Fruit fly (Drosophila melanogaster): ENCODE results near the gene CG42367.

Gene CG42367

dm6 chr2L:9930280-9930679 is at the start of gene CG42367:
TSS of gene CG42367 (plus strand) at chr2L:9930580.
- TF ChIP-seq Rel (GFP tag; optimal IDR thresholded peaks at IDR 0.05) (no peak), Rel (tag; optimal IDR thresholded peaks at IDR 0.05) (no peak), dmrt93B (GFP tag; optimal IDR thresholded peaks at IDR 0.05) (no peak), foxo (GFP tag; optimal IDR thresholded peaks at IDR 0.05) (no peak), Dif (GFP tag; optimal IDR thresholded peaks at IDR 0.05; ENCODE audit: partially characterized antibody) (no peak), GATAd (GFP tag; optimal IDR thresholded peaks at IDR 0.05) (no peak), Jra (GFP tag; optimal IDR thresholded peaks at IDR 0.05) (no peak), sv (GFP tag; optimal IDR thresholded peaks at IDR 0.05) (no peak), CG32264 (GFP tag; optimal IDR thresholded peaks at IDR 0.05) (no peak), brk (GFP tag; optimal IDR thresholded peaks at IDR 0.05) (no peak), Dfd (GFP tag; optimal IDR thresholded peaks at IDR 0.05) (no peak), pan (optimal IDR thresholded peaks at IDR 0.05) (no peak), CrebA (GFP tag; optimal IDR thresholded peaks at IDR 0.05; ENCODE audit: borderline replicate concordance) (no peak), h (GFP tag; optimal IDR thresholded peaks at IDR 0.05) (no peak), Hr83 (GFP tag; optimal IDR thresholded peaks at IDR 0.05; ENCODE audit: poor library complexity, severe bottlenecking) (no peak), Sp1 (GFP tag; optimal IDR thresholded peaks at IDR 0.05) (no peak), dsf (GFP tag; optimal IDR thresholded peaks at IDR 0.05; ENCODE audit: borderline replicate concordance) (no peak), tai (GFP tag; optimal IDR thresholded peaks at IDR 0.05) (no peak), ey (GFP tag; optimal IDR thresholded peaks at IDR 0.05) (no peak)

- no peak for TF ChIP-seq jim (GFP tag; optimal IDR thresholded peaks at IDR 0.05)
- TF ChIP-seq sv (GFP tag; optimal IDR thresholded peaks at IDR 0.05): no peak
- TF ChIP-seq Hr83 (GFP tag; optimal IDR thresholded peaks at IDR 0.05; ENCODE audit: poor library complexity, severe bottlenecking): no peak
- TF ChIP-seq Hnf4 (GFP tag; optimal IDR thresholded peaks at IDR 0.05): no peak
- TF ChIP-seq woc (GFP tag; optimal IDR thresholded peaks at IDR 0.05): no peak
- TF ChIP-seq Abd-B (GFP tag; optimal IDR thresholded peaks at IDR 0.05): no peak
- TF ChIP-seq ey (GFP tag; optimal IDR thresholded peaks at IDR 0.05): no peak
- TF ChIP-seq dmrt93B (GFP tag; optimal IDR thresholded peaks at IDR 0.05): no peak
- no peak for TF ChIP-seq Myc (optimal IDR thresholded peaks at IDR 0.05)
- TF ChIP-seq CG32264 (GFP tag; optimal IDR thresholded peaks at IDR 0.05): no peak
- TF ChIP-seq CrebA (GFP tag; optimal IDR thresholded peaks at IDR 0.05; ENCODE audit: borderline replicate concordance): no peak
- no peak for TF ChIP-seq rgr (GFP tag; optimal IDR thresholded peaks at IDR 0.05)
- TF ChIP-seq foxo (GFP tag; optimal IDR thresholded peaks at IDR 0.05): no peak
Observed at dm6 chr2L:9882393-9882971, 47.9 kb upstream of the CG42367 start.

- TF ChIP-seq Mio (GFP tag; optimal IDR thresholded peaks at IDR 0.05): no peak
- TF ChIP-seq br (GFP tag; optimal IDR thresholded peaks at IDR 0.05): no peak
- TF ChIP-seq sage (GFP tag; optimal IDR thresholded peaks at IDR 0.05): no peak
- TF ChIP-seq lola (GFP tag; optimal IDR thresholded peaks at IDR 0.05): no peak
- TF ChIP-seq dmrt93B (GFP tag; optimal IDR thresholded peaks at IDR 0.05): no peak
- TF ChIP-seq dsf (GFP tag; optimal IDR thresholded peaks at IDR 0.05; ENCODE audit: borderline replicate concordance): no peak
- TF ChIP-seq foxo (GFP tag; optimal IDR thresholded peaks at IDR 0.05): no peak
- no peak for TF ChIP-seq GATAd (GFP tag; optimal IDR thresholded peaks at IDR 0.05)
Observed at dm6 chr2L:9886086-9886485, 44.3 kb upstream of the CG42367 start, which contains the start of gene nAChRalpha6. TSS of gene nAChRalpha6 (minus strand) at chr2L:9886250.

dm6 chr2L:9887856-9888269 is 42.5 kb upstream of the CG42367 start, which contains the start of gene Fkbp59:
TSS of gene Fkbp59 (plus strand) at chr2L:9888005.
- TF ChIP-seq Myc (optimal IDR thresholded peaks at IDR 0.05) (peak; percentile 83), jim (GFP tag; optimal IDR thresholded peaks at IDR 0.05) (no peak), lola (GFP tag; optimal IDR thresholded peaks at IDR 0.05) (no peak), Vsx2 (GFP tag; optimal IDR thresholded peaks at IDR 0.05; ENCODE audit: partially characterized antibody) (peak; percentile 99), usp (GFP tag; optimal IDR thresholded peaks at IDR 0.05) (no peak), dmrt93B (GFP tag; optimal IDR thresholded peaks at IDR 0.05) (no peak)

- TF ChIP-seq rgr (GFP tag; optimal IDR thresholded peaks at IDR 0.05) (peak; percentile 33), Hr78 (GFP tag; optimal IDR thresholded peaks at IDR 0.05) (no peak), Sp1 (GFP tag; optimal IDR thresholded peaks at IDR 0.05) (no peak), CG32264 (GFP tag; optimal IDR thresholded peaks at IDR 0.05) (peak; percentile 3), h (GFP tag; optimal IDR thresholded peaks at IDR 0.05) (peak; percentile 1), jim (GFP tag; optimal IDR thresholded peaks at IDR 0.05) (no peak)
Observed at dm6 chr2L:9890576-9890975, 39.8 kb upstream of the CG42367 start, which contains the start of the genes CG34183 and CG4537. TSS of gene CG34183 (minus strand) at chr2L:9890772. TSS of gene CG4537 (plus strand) at chr2L:9890885.

Measured in whole organism, wandering third instar larva.